Worm (Caenorhabditis elegans) whole organism, L1 larva: ENCODE data around the gene ttr-14.

Source experiments
- C04F5.9 ChIP-seq: sonication (generic microtip); optimal IDR thresholded peaks from 2 replicates; lab custom pipeline; 2016; ENCODE audit warnings: missing genetic modification characterization, missing compliant biosample characterization
- C16A3.4 ChIP-seq: fragments of 150-350 bp; optimal IDR thresholded peaks from 2 replicates; lab custom pipeline; 2014; ENCODE audit warnings: missing biosample characterization, missing genetic modification characterization
- C34B4.2 ChIP-seq: sonication (generic microtip); optimal IDR thresholded peaks from 2 replicates; lab custom pipeline; 2017; ENCODE audit warnings: mild to moderate bottlenecking, missing genetic modification characterization, missing compliant biosample characterization
- F16B12.6 ChIP-seq: fragments of 150-350 bp; optimal IDR thresholded peaks from 2 replicates; lab custom pipeline; 2014; ENCODE audit warnings: missing biosample characterization, missing genetic modification characterization
- Y116A8C.19 ChIP-seq: sonication (generic microtip); optimal IDR thresholded peaks from 2 replicates; lab custom pipeline; 2016; ENCODE audit warnings: missing compliant biosample characterization, missing genetic modification characterization, borderline replicate concordance
- aha-1 ChIP-seq: fragments of 150-350 bp; optimal IDR thresholded peaks from 2 replicates; lab custom pipeline; 2014; ENCODE audit warnings: missing biosample characterization, missing genetic modification characterization
- alr-1 ChIP-seq: fragments of 200-800 bp; sonication (Bioruptor generic); optimal IDR thresholded peaks from 2 replicates; lab custom pipeline; 2018; ENCODE audit warnings: borderline replicate concordance, mild to moderate bottlenecking, missing genetic modification characterization, missing compliant biosample characterization
- aly-2 ChIP-seq: fragments of 150-350 bp; optimal IDR thresholded peaks from 2 replicates; lab custom pipeline; 2014; ENCODE audit warnings: missing biosample characterization, missing genetic modification characterization
- blmp-1 ChIP-seq: fragments of 150-350 bp; optimal IDR thresholded peaks from 2 replicates; lab custom pipeline; 2014; ENCODE audit warnings: missing biosample characterization, missing genetic modification characterization
- ceh-63 ChIP-seq: fragments of 200-800 bp; sonication (Bioruptor generic); optimal IDR thresholded peaks from 2 replicates; lab custom pipeline; 2018; ENCODE audit warnings: mild to moderate bottlenecking, missing genetic modification characterization, missing compliant biosample characterization
- ceh-8 ChIP-seq: fragments of 200-800 bp; sonication (Bioruptor generic); optimal IDR thresholded peaks from 2 replicates; lab custom pipeline; 2018; ENCODE audit warnings: mild to moderate bottlenecking, missing genetic modification characterization, moderate library complexity, missing compliant biosample characterization
- ceh-82 ChIP-seq, 3 experiments: fragments of 150-350 bp in 1 of 3; sonication (generic microtip) in 2 of 3; optimal IDR thresholded peaks; 2 replicates each; lab custom pipeline; 2014 to 2017; ENCODE audit warnings: missing biosample characterization in 3 of 3, missing genetic modification characterization in 3 of 3
- ceh-88 ChIP-seq: fragments of 200-800 bp; sonication (Bioruptor generic); IDR thresholded peaks from 2 replicates; pipeline ENCODE4 v1.3.6; 2022; ENCODE audit warnings: missing genetic modification characterization, missing compliant biosample characterization
- ces-1 ChIP-seq: fragments of 150-350 bp; optimal IDR thresholded peaks from 2 replicates; lab custom pipeline; 2014; ENCODE audit warnings: missing biosample characterization, missing genetic modification reagents, missing genetic modification characterization
- egl-27 ChIP-seq, 2 experiments: fragments of 150-350 bp in 1 of 2; sonication (generic microtip); optimal IDR thresholded peaks; 3 replicates each; lab custom pipeline; 2017 to 2018; ENCODE audit warnings: missing biosample characterization in 2 of 2, missing genetic modification characterization in 2 of 2, missing genetic modification reagents in 2 of 2
- elt-2 ChIP-seq: sonication (generic microtip); optimal IDR thresholded peaks from 2 replicates; lab custom pipeline; 2016; ENCODE audit warnings: missing genetic modification characterization, mild to moderate bottlenecking, inconsistent platforms, missing compliant biosample characterization, missing genetic modification reagents
- ets-5 ChIP-seq: fragments of 200-800 bp; sonication (Bioruptor generic); IDR thresholded peaks from 2 replicates; pipeline ENCODE4 v1.3.6; 2022; ENCODE audit warnings: missing genetic modification characterization, missing compliant biosample characterization
- fkh-4 ChIP-seq: sonication (generic microtip); optimal IDR thresholded peaks from 2 replicates; lab custom pipeline; 2016; ENCODE audit warnings: missing compliant biosample characterization, missing genetic modification characterization, borderline replicate concordance
- fos-1 ChIP-seq: fragments of 150-350 bp; optimal IDR thresholded peaks from 2 replicates; lab custom pipeline; 2014; ENCODE audit warnings: missing biosample characterization, missing genetic modification characterization
- grh-1 ChIP-seq: fragments of 200-800 bp; sonication (Bioruptor generic); IDR thresholded peaks from 2 replicates; pipeline ENCODE4 v1.3.6; 2022; ENCODE audit warnings: missing genetic modification reagents, missing genetic modification characterization, missing compliant biosample characterization
- hlh-4 ChIP-seq: sonication (generic microtip); optimal IDR thresholded peaks from 2 replicates; lab custom pipeline; 2016; ENCODE audit warnings: mild to moderate bottlenecking, missing genetic modification characterization, missing compliant biosample characterization
- hpl-2 ChIP-seq: fragments of 150-350 bp; optimal IDR thresholded peaks from 2 replicates; lab custom pipeline; 2014; ENCODE audit warnings: missing biosample characterization, missing genetic modification reagents, missing genetic modification characterization
- lin-15B ChIP-seq: fragments of 150-350 bp; sonication (generic microtip); optimal IDR thresholded peaks from 3 replicates; lab custom pipeline; 2014; ENCODE audit warnings: missing biosample characterization, missing genetic modification characterization
- lin-35 ChIP-seq, 2 experiments: fragments of 150-350 bp; optimal IDR thresholded peaks; 2 replicates each; lab custom pipeline; 2014; ENCODE audit warnings: missing biosample characterization in 2 of 2, missing genetic modification characterization in 2 of 2, missing genetic modification reagents in 2 of 2
- lin-39 ChIP-seq: fragments of 150-350 bp; optimal IDR thresholded peaks from 2 replicates; lab custom pipeline; 2014; ENCODE audit warnings: missing biosample characterization, missing genetic modification reagents, missing genetic modification characterization
- lir-3 ChIP-seq: sonication (generic microtip); optimal IDR thresholded peaks from 2 replicates; lab custom pipeline; 2016; ENCODE audit warnings: mild to moderate bottlenecking, missing genetic modification characterization, moderate library complexity, missing compliant biosample characterization; ENCODE audit not compliant: poor library complexity
- mab-9 ChIP-seq: fragments of 200-800 bp; sonication (Bioruptor generic); IDR thresholded peaks from 2 replicates; pipeline ENCODE4 v1.3.6; 2022; ENCODE audit warnings: missing genetic modification reagents, missing genetic modification characterization, missing compliant biosample characterization
- nhr-12 ChIP-seq: sonication (generic microtip); optimal IDR thresholded peaks from 2 replicates; lab custom pipeline; 2017; ENCODE audit warnings: missing biosample characterization, missing genetic modification characterization
- nhr-20 ChIP-seq: sonication (generic microtip); optimal IDR thresholded peaks from 2 replicates; lab custom pipeline; 2016; ENCODE audit warnings: mild to moderate bottlenecking, missing genetic modification characterization, missing compliant biosample characterization
- nhr-237 ChIP-seq: fragments of 150-350 bp; optimal IDR thresholded peaks from 2 replicates; lab custom pipeline; 2014; ENCODE audit warnings: missing biosample characterization, missing genetic modification characterization
- nhr-76 ChIP-seq: sonication (generic microtip); optimal IDR thresholded peaks from 2 replicates; lab custom pipeline; 2017; ENCODE audit warnings: missing biosample characterization, missing genetic modification characterization
- nhr-77 ChIP-seq: fragments of 150-350 bp; optimal IDR thresholded peaks from 2 replicates; lab custom pipeline; 2014; ENCODE audit warnings: missing biosample characterization, missing genetic modification characterization
- nhr-85 ChIP-seq: sonication (generic microtip); peaks from one replicate; lab custom pipeline; 2016; ENCODE audit warnings: missing genetic modification characterization, inconsistent platforms, missing compliant biosample characterization
- pag-3 ChIP-seq: sonication (generic microtip); optimal IDR thresholded peaks from 2 replicates; lab custom pipeline; 2017; ENCODE audit warnings: missing genetic modification characterization, mild to moderate bottlenecking, missing compliant biosample characterization, antibody characterized with exemption, borderline replicate concordance; ENCODE audit not compliant: insufficient read depth
- pax-3 ChIP-seq: fragments of 200-800 bp; sonication (Bioruptor generic); optimal IDR thresholded peaks from 2 replicates; lab custom pipeline; 2018; ENCODE audit warnings: mild to moderate bottlenecking, missing genetic modification characterization, moderate library complexity, missing compliant biosample characterization
- rnt-1 ChIP-seq: sonication (generic microtip); optimal IDR thresholded peaks from 2 replicates; lab custom pipeline; 2016; ENCODE audit warnings: mild to moderate bottlenecking, missing genetic modification characterization, moderate library complexity, missing compliant biosample characterization
- skn-1 ChIP-seq: fragments of 150-350 bp; optimal IDR thresholded peaks from 2 replicates; lab custom pipeline; 2014; ENCODE audit warnings: missing biosample characterization, missing genetic modification characterization
- snu-23 ChIP-seq: sonication (generic microtip); optimal IDR thresholded peaks from 2 replicates; lab custom pipeline; 2016; ENCODE audit warnings: missing genetic modification characterization, missing compliant biosample characterization
- sox-4 ChIP-seq: sonication (generic microtip); optimal IDR thresholded peaks from 2 replicates; lab custom pipeline; 2016; ENCODE audit warnings: missing genetic modification characterization, missing compliant biosample characterization
- sup-37 ChIP-seq: fragments of 200-800 bp; sonication (Bioruptor generic); optimal IDR thresholded peaks from 2 replicates; lab custom pipeline; 2018; ENCODE audit warnings: mild to moderate bottlenecking, missing genetic modification characterization, missing compliant biosample characterization
- tlp-1 ChIP-seq: fragments of 150-350 bp; optimal IDR thresholded peaks from 2 replicates; lab custom pipeline; 2014; ENCODE audit warnings: missing biosample characterization, missing genetic modification characterization
- unc-30 ChIP-seq: sonication (generic microtip); optimal IDR thresholded peaks from 2 replicates; lab custom pipeline; 2017; ENCODE audit warnings: missing biosample characterization, missing genetic modification characterization
- unc-86 ChIP-seq: sonication (generic microtip); optimal IDR thresholded peaks from 2 replicates; lab custom pipeline; 2016; ENCODE audit warnings: missing genetic modification characterization, missing compliant biosample characterization
- unc-98 ChIP-seq: fragments of 200-800 bp; sonication (Bioruptor generic); IDR thresholded peaks from 2 replicates; pipeline ENCODE4 v1.3.6; 2022; ENCODE audit warnings: missing genetic modification characterization, missing compliant biosample characterization
- vab-15 ChIP-seq: sonication (generic microtip); optimal IDR thresholded peaks from 2 replicates; lab custom pipeline; 2017; ENCODE audit warnings: missing genotype, mild to moderate bottlenecking, missing genetic modification characterization, missing compliant biosample characterization
- xbp-1 ChIP-seq: sonication (generic microtip); optimal IDR thresholded peaks from 2 replicates; lab custom pipeline; 2016; ENCODE audit warnings: missing genetic modification characterization, missing compliant biosample characterization
- zip-4 ChIP-seq: fragments of 200-800 bp; sonication (Bioruptor generic); optimal IDR thresholded peaks from 2 replicates; lab custom pipeline; 2018; ENCODE audit warnings: mild to moderate bottlenecking, missing genetic modification characterization, moderate library complexity, missing compliant biosample characterization
- ztf-4 ChIP-seq: fragments of 150-350 bp; optimal IDR thresholded peaks from 2 replicates; lab custom pipeline; 2014; ENCODE audit warnings: missing biosample characterization, missing genetic modification characterization

The ttr-14 gene

DNA sequence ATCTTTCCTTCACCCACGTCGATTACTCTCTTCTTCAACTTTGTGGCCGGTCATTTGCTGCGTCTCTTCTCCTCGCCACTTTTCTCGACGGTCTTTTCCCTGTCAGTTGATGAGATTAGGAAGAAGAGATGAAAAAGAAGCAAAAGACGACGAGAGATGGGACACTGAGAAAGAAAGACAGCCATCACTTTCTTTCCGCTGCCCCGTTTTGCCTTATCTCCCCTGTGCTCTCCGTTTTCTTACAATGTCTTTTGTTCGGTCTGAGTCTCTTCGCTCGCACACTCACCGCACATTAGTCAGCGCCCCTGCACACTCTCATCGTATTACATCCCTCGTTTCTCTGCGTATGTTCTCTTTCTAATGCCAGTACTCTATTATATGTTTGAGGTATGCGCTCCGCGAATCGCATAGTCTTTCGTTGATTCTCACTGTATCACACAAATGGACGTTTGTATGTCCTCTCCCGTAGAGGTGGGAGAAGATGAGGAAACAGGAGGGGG, 21.1 kb upstream of the ttr-14 start (continued):
- TF ChIP-seq nhr-20 (tag; lab: Kevin White, UChicago), result peak; percentile 100
- no peak for TF ChIP-seq C34B4.2 (tag; lab: Kevin White, UChicago)
- peak; percentile 9 for TF ChIP-seq Y116A8C.19 (tag; lab: Kevin White, UChicago)
- peak; percentile 96 for TF ChIP-seq nhr-77 (tag; lab: Kevin White, UChicago)
- peak; percentile 63 for TF ChIP-seq zip-4 (GFP tag; lab: Kevin White, UChicago)
- TF ChIP-seq ces-1 (GFP tag; lab: Kevin White, UChicago), result peak; percentile 82
- TF ChIP-seq C16A3.4, result peak; percentile 86
- peak; percentile 65 for TF ChIP-seq C04F5.9
- peak; percentile 76 for TF ChIP-seq sup-37 (GFP tag; lab: Kevin White, UChicago)
- no peak for TF ChIP-seq hlh-4 (tag; lab: Kevin White, UChicago)
- TF ChIP-seq pax-3 (tag; lab: Kevin White, UChicago), result peak; percentile 80
- peak; percentile 87 for TF ChIP-seq lir-3 (tag; lab: Kevin White, UChicago)
- peak; percentile 95 for TF ChIP-seq xbp-1 (tag; lab: Kevin White, UChicago)
- TF ChIP-seq ceh-8, result peak; percentile 87
- peak; percentile 84 for TF ChIP-seq mab-9 (GFP tag; lab: Robert Waterston, UW)
- peak; percentile 86 for TF ChIP-seq grh-1
- peak; percentile 96 for TF ChIP-seq blmp-1 (tag; lab: Kevin White, UChicago)
- no peak for TF ChIP-seq F16B12.6 (tag; lab: Kevin White, UChicago)
- peak; percentile 98 for TF ChIP-seq egl-27 (tag; optimal IDR thresholded peaks at IDR 0.05; lab: Kevin White, UChicago)
- no peak for TF ChIP-seq unc-30 (tag; lab: Kevin White, UChicago)
- TF ChIP-seq lin-39, result peak; percentile 62
- peak; percentile 100 for TF ChIP-seq nhr-85 (tag; lab: Kevin White, UChicago)
- TF ChIP-seq nhr-12 (tag; lab: Kevin White, UChicago), result no peak
- no peak for TF ChIP-seq pag-3
- TF ChIP-seq sox-4 (tag; lab: Kevin White, UChicago), result peak; percentile 84
- TF ChIP-seq snu-23, result peak; percentile 99
- peak; percentile 63 for TF ChIP-seq fkh-4 (tag; lab: Kevin White, UChicago)
- peak; percentile 97 for TF ChIP-seq unc-86 (tag; lab: Kevin White, UChicago)
- TF ChIP-seq ets-5 (GFP tag; lab: Robert Waterston, UW), result no peak
- TF ChIP-seq unc-98 (GFP tag; lab: Robert Waterston, UW), result 0 out of 2 replicates have a peak, but pooled peaks have one; percentile 16
- peak; percentile 67 for TF ChIP-seq aha-1 (tag; lab: Kevin White, UChicago)
- no peak for TF ChIP-seq nhr-76 (tag; lab: Kevin White, UChicago)
- peak; percentile 91 for TF ChIP-seq nhr-237 (tag; lab: Kevin White, UChicago)
- no peak for TF ChIP-seq alr-1 (tag; lab: Kevin White, UChicago)
- TF ChIP-seq fos-1 (tag; lab: Kevin White, UChicago), result peak; percentile 95
- TF ChIP-seq ceh-63 (GFP tag; lab: Kevin White, UChicago), result no peak
- peak; percentile 47; the same call in 1 of the 2 replicates for TF ChIP-seq ceh-88
- peak; percentile 68 to 85 for TF ChIP-seq lin-35 (GFP tag; optimal IDR thresholded peaks at IDR 0.05; lab: Kevin White, UChicago)
- TF ChIP-seq ceh-82 (tag; optimal IDR thresholded peaks at IDR 0.05; lab: Kevin White, UChicago), result peak; percentile 29 to 86 (median 79)
- peak; percentile 95 for TF ChIP-seq elt-2 (tag; lab: Kevin White, UChicago)
- peak; percentile 96 for TF ChIP-seq ztf-4
- peak; percentile 73 for TF ChIP-seq skn-1
- TF ChIP-seq vab-15 (tag; lab: Kevin White, UChicago), result no peak
- TF ChIP-seq aly-2 (tag; lab: Kevin White, UChicago), result peak; percentile 26
- TF ChIP-seq hpl-2 (GFP tag; lab: Kevin White, UChicago), result peak; percentile 64
- TF ChIP-seq tlp-1, result no peak
- TF ChIP-seq rnt-1 (tag; lab: Kevin White, UChicago), result peak; percentile 90
- TF ChIP-seq lin-15B (tag; lab: Kevin White, UChicago), result no peak
